Fruit fly (Drosophila melanogaster): ENCODE data around the gene Dph3.
A peak's percentile ranks its signal among the peaks of the same experiment; 100 is the strongest.

The Dph3 gene

DNA sequence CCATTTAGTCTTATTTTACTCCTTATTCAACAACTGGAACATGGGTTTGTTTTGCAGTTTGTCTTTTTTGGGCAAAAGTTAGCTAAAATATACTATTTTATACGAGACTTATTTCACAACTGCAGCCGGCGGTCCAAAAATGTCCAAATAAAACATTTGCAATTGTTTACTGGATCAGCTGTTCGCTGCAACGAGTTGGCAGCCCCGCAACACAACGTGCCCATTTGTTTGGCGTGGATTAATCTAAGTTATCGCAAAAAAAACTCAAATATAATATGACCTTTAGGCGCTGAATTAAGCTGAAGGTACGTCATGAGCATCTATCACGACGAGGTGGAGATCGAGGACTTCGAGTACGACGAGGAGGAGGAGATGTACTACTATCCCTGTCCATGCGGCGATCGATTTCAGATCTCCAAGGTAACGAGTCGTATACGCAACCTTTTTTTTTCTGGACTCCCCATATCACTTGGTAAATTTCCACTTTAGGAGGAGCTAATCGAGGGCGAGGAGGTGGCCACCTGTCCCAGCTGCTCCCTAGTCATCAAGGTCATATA, at the start of gene Dph3, which contains the start of gene CG17187:
Dph3 (plus strand) TSS at position 208 of the 557 bp plus-strand sequence.
CG17187 (minus strand) TSS at position 175 of the 557 bp plus-strand sequence.
- TF ChIP-seq CG6792 (GFP tag; optimal IDR thresholded peaks at IDR 0.05) (no peak), spab (GFP tag; optimal IDR thresholded peaks at IDR 0.05) (no peak), salr (GFP tag; optimal IDR thresholded peaks at IDR 0.05) (no peak), CG4318 (GFP tag; optimal IDR thresholded peaks at IDR 0.05) (no peak), Lpt (GFP tag; optimal IDR thresholded peaks at IDR 0.05) (no peak), CG15336 (GFP tag; IDR thresholded peaks at IDR 0.05) (no peak), svp (GFP tag) (no peak), CG3032 (tag; optimal IDR thresholded peaks at IDR 0.05) (no peak), CG11762 (GFP tag; optimal IDR thresholded peaks at IDR 0.05; ENCODE audit: insufficient read depth) (no peak), dsx (GFP tag; optimal IDR thresholded peaks at IDR 0.05; ENCODE audit: poor library complexity, severe bottlenecking) (no peak), CG6854 (GFP tag; optimal IDR thresholded peaks at IDR 0.05) (no peak), pdm3 (GFP tag; optimal IDR thresholded peaks at IDR 0.05) (no peak)

dm6 chr3R:11195792-11196191, 35.9 kb upstream of the Dph3 start, which contains the start of gene CG18577:
Gene CG18577 (plus strand): TSS chr3R:11196092.
- TF ChIP-seq CG6792 (GFP tag; optimal IDR thresholded peaks at IDR 0.05) (no peak), pdm3 (GFP tag; optimal IDR thresholded peaks at IDR 0.05) (no peak), CG32006 (GFP tag; optimal IDR thresholded peaks at IDR 0.05) (no peak), CG6854 (GFP tag; optimal IDR thresholded peaks at IDR 0.05) (no peak), CG8119 (GFP tag; IDR thresholded peaks at IDR 0.05) (no peak), CG10669 (GFP tag; optimal IDR thresholded peaks at IDR 0.05) (no peak), Hr4 (GFP tag; optimal IDR thresholded peaks at IDR 0.05) (no peak), Sox14 (GFP tag; optimal IDR thresholded peaks at IDR 0.05) (no peak), CG31627 (GFP tag; optimal IDR thresholded peaks at IDR 0.05) (no peak), fd59A (GFP tag; optimal IDR thresholded peaks at IDR 0.05) (no peak), Sox102F (GFP tag; optimal IDR thresholded peaks at IDR 0.05) (no peak)

DNA sequence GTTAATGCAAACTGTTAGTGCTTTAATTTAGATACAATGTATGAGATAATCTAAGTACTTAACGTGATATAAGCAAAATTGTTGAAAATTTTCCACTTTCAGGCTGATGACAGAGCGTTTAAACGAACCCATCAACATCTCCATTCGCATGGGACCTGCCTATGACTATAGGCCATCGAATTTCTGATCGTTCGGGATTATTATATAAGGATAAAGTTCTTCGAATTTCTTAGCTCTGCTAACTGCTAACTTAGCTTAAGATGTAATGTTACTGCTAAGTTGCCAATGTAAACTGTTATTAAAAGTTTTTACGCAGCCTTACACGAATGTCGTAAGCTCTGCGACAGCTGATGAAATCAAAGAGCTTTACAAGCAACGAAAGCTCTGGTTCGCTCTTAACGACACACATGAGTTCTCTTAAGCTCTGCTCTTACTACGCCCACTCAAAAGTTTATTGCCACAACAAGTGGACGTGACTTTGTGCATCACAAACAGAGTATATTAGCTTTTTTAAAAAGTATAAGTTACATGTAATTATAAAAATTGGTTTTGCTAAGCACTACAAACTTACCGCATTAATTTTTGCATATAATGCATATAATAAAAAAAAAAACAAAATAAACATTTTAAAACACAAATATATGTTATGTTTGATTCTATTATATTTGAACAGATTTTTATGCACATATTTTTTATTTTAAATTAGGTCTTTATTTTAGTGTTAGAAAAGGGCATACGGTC, 34.9 kb upstream of the Dph3 start:
- TF ChIP-seq CG6163 (GFP tag; IDR thresholded peaks at IDR 0.05) (peak; percentile 97), salr (GFP tag; optimal IDR thresholded peaks at IDR 0.05) (peak; percentile 87 to 98), CG16779 (tag; optimal IDR thresholded peaks at IDR 0.05) (peak; percentile 97), Met (GFP tag; optimal IDR thresholded peaks at IDR 0.05) (peak; percentile 97), achi (GFP tag; optimal IDR thresholded peaks at IDR 0.05) (peak; percentile 99), CG1621 (tag; optimal IDR thresholded peaks at IDR 0.05) (peak; percentile 89), eg (GFP tag; IDR thresholded peaks at IDR 0.05) (peak; percentile 98), CG9139 (GFP tag; optimal IDR thresholded peaks at IDR 0.05) (peak; percentile 99), CG10631 (GFP tag; optimal IDR thresholded peaks at IDR 0.05) (peak; percentile 99), acj6 (GFP tag; optimal IDR thresholded peaks at IDR 0.05) (peak; percentile 97), Ets21C (GFP tag; optimal IDR thresholded peaks at IDR 0.05) (peak; percentile 86), vri (GFP tag; optimal IDR thresholded peaks at IDR 0.05) (peak; percentile 80), Ets96B (tag; optimal IDR thresholded peaks at IDR 0.05) (peak; percentile 92), Sox102F (GFP tag; optimal IDR thresholded peaks at IDR 0.05) (peak; percentile 95), CG6276 (GFP tag; optimal IDR thresholded peaks at IDR 0.05) (peak; percentile 99), lz (GFP tag; optimal IDR thresholded peaks at IDR 0.05) (peak; percentile 97), Eip78C (GFP tag) (peak; percentile 100), CG7368 (GFP tag; optimal IDR thresholded peaks at IDR 0.05) (peak; percentile 93), CG4318 (GFP tag; optimal IDR thresholded peaks at IDR 0.05) (peak; percentile 100), CG3919 (GFP tag; optimal IDR thresholded peaks at IDR 0.05) (peak; percentile 97), CG8119 (GFP tag; IDR thresholded peaks at IDR 0.05) (peak; percentile 100), CG8632 (GFP tag; optimal IDR thresholded peaks at IDR 0.05) (peak; percentile 99), Smox (GFP tag; optimal IDR thresholded peaks at IDR 0.05) (peak; percentile 96), CG15336 (GFP tag; IDR thresholded peaks at IDR 0.05) (peak; percentile 99), CG31627 (GFP tag; optimal IDR thresholded peaks at IDR 0.05) (peak; percentile 95), CG11902 (GFP tag; optimal IDR thresholded peaks at IDR 0.05) (peak; percentile 96), CG10669 (GFP tag; optimal IDR thresholded peaks at IDR 0.05) (peak; percentile 96), CG3032 (tag; optimal IDR thresholded peaks at IDR 0.05) (peak; percentile 95), pdm3 (GFP tag; optimal IDR thresholded peaks at IDR 0.05) (peak; percentile 97), CG11762 (GFP tag; optimal IDR thresholded peaks at IDR 0.05; ENCODE audit: insufficient read depth) (peak; percentile 95), esn (GFP tag; optimal IDR thresholded peaks at IDR 0.05) (peak; percentile 99), dsx (GFP tag; optimal IDR thresholded peaks at IDR 0.05; ENCODE audit: poor library complexity, severe bottlenecking) (peak; percentile 90), svp (GFP tag) (peak; percentile 99), ss (GFP tag; optimal IDR thresholded peaks at IDR 0.05) (peak in 1 of 2 experiments; percentile 99), Sox15 (GFP tag; optimal IDR thresholded peaks at IDR 0.05) (peak; percentile 95), CG6854 (GFP tag; optimal IDR thresholded peaks at IDR 0.05) (peak; percentile 98)

Measured in whole organism, prepupa.